Worm (Caenorhabditis elegans) whole organism, L1 larva: ENCODE results near the gene ugt-9.

Source experiments
- ama-1 ChIP-seq: fragments of 150-350 bp; optimal IDR thresholded peaks from 2 replicates; lab custom pipeline; 2014
- mab-9 ChIP-seq: fragments of 200-800 bp; sonication (Bioruptor generic); IDR thresholded peaks from 2 replicates; pipeline ENCODE4 v1.3.6; 2022; ENCODE audit warnings: missing genetic modification reagents, missing genetic modification characterization, missing compliant biosample characterization
- nhr-237 ChIP-seq: fragments of 150-350 bp; optimal IDR thresholded peaks from 2 replicates; lab custom pipeline; 2014; ENCODE audit warnings: missing biosample characterization, missing genetic modification characterization

ce11 chrV:4924618-4925017, 28.8 kb downstream of the ugt-9 start, which contains the start of gene srh-20:
- TF ChIP-seq mab-9 (GFP tag; lab: Robert Waterston, UW) (no peak), ama-1 (lab: Kevin White, UChicago) (no peak), nhr-237 (tag; lab: Kevin White, UChicago) (no peak)
